Worm (Caenorhabditis elegans): ENCODE results near the gene cdc-42.
A peak's percentile ranks its signal among the peaks of the same experiment; 100 is the strongest.

Gene cdc-42

DNA sequence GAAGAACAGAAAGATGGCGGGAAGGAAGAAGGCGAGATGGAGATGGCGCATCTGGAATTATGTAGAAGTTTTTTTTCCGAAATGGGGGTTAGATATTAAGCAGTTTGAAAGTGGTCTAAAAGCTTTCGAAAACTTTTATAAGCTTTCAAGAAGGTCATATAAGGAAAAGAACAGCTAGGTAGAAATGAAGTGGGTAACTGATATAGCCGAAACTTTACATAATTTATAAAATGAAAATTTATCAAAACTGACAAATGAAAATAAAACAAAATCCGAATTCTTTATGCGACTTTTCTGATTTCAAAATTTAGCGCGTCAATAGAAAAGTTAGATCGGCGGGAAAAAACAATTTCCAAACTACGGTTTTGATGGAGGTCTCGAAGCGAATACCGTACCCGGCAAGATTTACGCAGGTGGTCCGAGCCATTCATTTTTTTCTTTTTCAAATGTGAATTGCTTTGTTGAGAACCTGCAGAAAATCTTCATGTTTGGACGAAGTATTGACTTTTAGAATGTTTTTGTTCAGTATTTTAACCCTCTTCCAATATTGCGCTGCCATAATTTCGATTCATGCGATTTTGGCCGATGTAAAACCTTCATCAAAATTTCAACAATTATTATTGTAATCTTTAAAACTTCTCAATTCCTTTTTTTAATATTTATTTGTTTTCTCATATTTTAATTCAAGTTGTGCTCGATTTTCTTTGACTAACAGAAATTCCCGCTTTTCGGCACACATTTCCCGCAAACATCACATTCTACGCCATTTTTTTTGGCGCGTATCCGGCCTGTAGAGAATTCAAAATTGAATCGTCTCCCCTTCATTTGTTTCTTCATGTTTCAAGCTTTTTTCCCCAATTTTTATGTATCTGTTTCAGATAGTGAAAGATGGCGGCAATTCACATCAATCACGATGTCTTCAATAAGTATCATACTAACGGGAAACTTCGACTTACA lies 47.7 kb downstream of the cdc-42 start, which contains the start of the genes F18A1.7 and rpa-1:
F18A1.7 (minus strand) TSS at position 51 of the 957 bp plus-strand sequence.
rpa-1 (plus strand) TSS at position 879 of the 957 bp plus-strand sequence.
- peak; percentile 15 for TF ChIP-seq nfya-1 (tag; optimal IDR thresholded peaks at IDR 0.05; ENCODE audit: insufficient read depth)
- no peak for TF ChIP-seq skn-1 (tag; optimal IDR thresholded peaks at IDR 0.05)
- peak; percentile 54 for TF ChIP-seq pha-4 (tag; optimal IDR thresholded peaks at IDR 0.05)

DNA sequence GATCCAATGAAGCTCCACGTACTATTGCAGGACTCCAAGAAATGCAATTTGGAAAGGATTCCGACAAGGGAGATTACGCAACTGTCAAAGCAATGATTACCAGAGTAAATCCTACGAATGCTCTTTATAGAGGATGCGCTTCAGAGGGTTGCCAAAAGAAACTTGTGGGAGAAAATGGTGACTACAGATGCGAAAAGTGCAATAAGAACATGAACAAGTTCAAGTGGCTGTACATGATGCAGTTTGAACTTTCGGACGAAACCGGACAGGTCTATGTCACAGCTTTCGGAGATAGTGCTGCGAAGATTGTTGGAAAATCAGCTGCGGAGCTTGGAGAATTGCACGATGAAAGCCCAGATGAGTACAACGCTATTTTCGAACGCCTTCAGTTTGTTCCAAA lies 50.1 kb downstream of the cdc-42 start:
- TF ChIP-seq ceh-28 (tag; optimal IDR thresholded peaks at IDR 0.05) (no peak), ZK546.5 (tag; optimal IDR thresholded peaks at IDR 0.05) (no peak), hmg-11 (tag; optimal IDR thresholded peaks at IDR 0.05) (no peak), R02D3.7 (tag; optimal IDR thresholded peaks at IDR 0.05) (no peak), ztf-11 (tag; optimal IDR thresholded peaks at IDR 0.05) (no peak), egl-5 (tag; optimal IDR thresholded peaks at IDR 0.05) (no peak), nhr-12 (tag; optimal IDR thresholded peaks at IDR 0.05) (no peak)

DNA sequence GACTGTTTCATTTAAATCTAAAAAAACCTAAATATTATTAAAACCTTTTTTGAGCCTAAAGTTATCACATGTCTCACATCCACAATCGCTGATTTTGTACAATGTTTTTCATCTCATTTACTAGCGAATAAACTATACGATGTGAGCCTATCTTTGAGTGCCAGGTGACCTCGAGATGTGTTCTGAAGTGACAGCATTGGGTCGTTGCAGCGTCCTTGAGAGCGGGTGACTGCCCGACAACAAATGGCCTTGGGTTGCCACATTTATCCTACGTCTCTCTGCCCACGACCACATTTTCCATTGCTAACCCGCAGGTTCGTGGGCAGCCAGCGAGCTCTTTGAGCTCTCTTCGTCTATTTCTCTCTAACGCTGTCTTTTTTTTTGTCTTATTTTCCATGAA lies 50.7 kb downstream of the cdc-42 start, which contains the start of gene lir-2:
lir-2 (plus strand) TSS at position 301 of the 400 bp plus-strand sequence.
- TF ChIP-seq ceh-82 (tag; optimal IDR thresholded peaks at IDR 0.05) (no peak), nhr-25 (tag; optimal IDR thresholded peaks at IDR 0.05) (peak; percentile 66), snpc-4 (tag; optimal IDR thresholded peaks at IDR 0.05) (no peak), lin-15B (tag; optimal IDR thresholded peaks at IDR 0.05) (no peak)

All from whole organism, L3 larva.